Fruit fly (Drosophila melanogaster) whole organism, pupa: ENCODE results near the gene CG31910.

Experiments used
- CG10348 ChIP-seq: fragments of 200-800 bp; sonication (Bioruptor generic); IDR thresholded peaks from 2 replicates; pipeline ENCODE4 v1.3.6; 2022; ENCODE audit warnings: missing biosample characterization, missing genetic modification characterization
- CG12605 ChIP-seq: fragments of 200-800 bp; sonication (Bioruptor generic); IDR thresholded peaks from 2 replicates; pipeline ENCODE4 v1.3.6; 2022; ENCODE audit warnings: missing biosample characterization, missing genetic modification characterization
- CG13204 ChIP-seq: fragments of 200-800 bp; sonication (Bioruptor generic); optimal IDR thresholded peaks from 2 replicates; lab custom pipeline; 2018; ENCODE audit warnings: missing biosample characterization, mild to moderate bottlenecking, missing genetic modification characterization, moderate library complexity
- CG14655 ChIP-seq: fragments of 200-800 bp; sonication (Bioruptor generic); optimal IDR thresholded peaks from 3 replicates; lab custom pipeline; 2017; ENCODE audit warnings: mild to moderate bottlenecking, missing biosample characterization, missing genetic modification reagents, missing genetic modification characterization
- CG15710 ChIP-seq: fragments of 200-800 bp; sonication (Bioruptor generic); optimal IDR thresholded peaks from 2 replicates; lab custom pipeline; 2018; ENCODE audit warnings: missing biosample characterization, mild to moderate bottlenecking, missing genetic modification characterization, moderate library complexity
- CG17806 ChIP-seq: fragments of 200-800 bp; sonication (Bioruptor generic); optimal IDR thresholded peaks from 2 replicates; lab custom pipeline; 2018; ENCODE audit warnings: missing biosample characterization, mild to moderate bottlenecking, missing genetic modification characterization, moderate library complexity
- CG32121 ChIP-seq: fragments of 200-800 bp; sonication (Bioruptor generic); IDR thresholded peaks from 2 replicates; pipeline ENCODE4 v1.3.6; 2022; ENCODE audit warnings: missing biosample characterization, missing genetic modification characterization
- CG34367 ChIP-seq: fragments of 200-800 bp; sonication (Bioruptor generic); optimal IDR thresholded peaks from 2 replicates; lab custom pipeline; 2018; ENCODE audit warnings: missing biosample characterization, mild to moderate bottlenecking, missing genetic modification characterization
- CG4496 ChIP-seq: fragments of 200-800 bp; sonication (Bioruptor generic); IDR thresholded peaks from 3 replicates; pipeline ENCODE4 v1.3.6; 2022; ENCODE audit warnings: missing biosample characterization, missing genetic modification characterization
- CG8159 ChIP-seq: fragments of 200-800 bp; sonication (Bioruptor generic); optimal IDR thresholded peaks from 3 replicates; lab custom pipeline; 2018; ENCODE audit warnings: missing biosample characterization, mild to moderate bottlenecking, missing genetic modification characterization, moderate library complexity
- CG8301 ChIP-seq: fragments of 200-800 bp; sonication (Bioruptor generic); optimal IDR thresholded peaks from 2 replicates; lab custom pipeline; 2018; ENCODE audit warnings: missing biosample characterization, mild to moderate bottlenecking, missing genetic modification characterization
- CG9948 ChIP-seq: fragments of 200-800 bp; sonication (Bioruptor generic); optimal IDR thresholded peaks from 2 replicates; lab custom pipeline; 2018; ENCODE audit warnings: missing biosample characterization, mild to moderate bottlenecking, missing genetic modification characterization, moderate library complexity
- D1 ChIP-seq: fragments of 200-800 bp; sonication (Bioruptor generic); optimal IDR thresholded peaks from 2 replicates; lab custom pipeline; 2018; ENCODE audit warnings: missing biosample characterization, mild to moderate bottlenecking, missing genetic modification characterization, moderate library complexity
- EcR ChIP-seq: fragments of 200-800 bp; sonication (Bioruptor generic); optimal IDR thresholded peaks from 3 replicates; lab custom pipeline; 2019; ENCODE audit warnings: missing biosample characterization, missing genetic modification characterization, mild to moderate bottlenecking, moderate library complexity, missing genetic modification reagents
- Ets98B ChIP-seq: fragments of 200-800 bp; sonication (Bioruptor generic); IDR thresholded peaks from 2 replicates; pipeline ENCODE4 v1.3.6; 2022; ENCODE audit warnings: missing biosample characterization, missing genetic modification characterization
- Pif1A ChIP-seq: fragments of 200-800 bp; sonication (Bioruptor generic); optimal IDR thresholded peaks from 3 replicates; lab custom pipeline; 2016; ENCODE audit warnings: missing biosample characterization, missing genetic modification characterization
- Pif1B ChIP-seq: fragments of 200-800 bp; sonication (Bioruptor generic); optimal IDR thresholded peaks from 3 replicates; lab custom pipeline; 2016; ENCODE audit warnings: missing biosample characterization, missing genetic modification characterization
- Snoo ChIP-seq: fragments of 200-800 bp; sonication (Bioruptor generic); optimal IDR thresholded peaks from 3 replicates; lab custom pipeline; 2017; ENCODE audit warnings: missing biosample characterization, mild to moderate bottlenecking, missing genetic modification characterization, inconsistent platforms
- fd96Ca ChIP-seq: fragments of 200-800 bp; sonication (Bioruptor generic); IDR thresholded peaks from 3 replicates; pipeline ENCODE4 v1.3.6; 2022; ENCODE audit warnings: missing biosample characterization, missing genetic modification characterization
- gl ChIP-seq: fragments of 200-800 bp; sonication (Bioruptor generic); optimal IDR thresholded peaks from 2 replicates; lab custom pipeline; 2018; ENCODE audit warnings: missing biosample characterization, mild to moderate bottlenecking, missing genetic modification characterization
- rn ChIP-seq: fragments of 200-800 bp; sonication (Bioruptor generic); IDR thresholded peaks from 2 replicates; pipeline ENCODE4 v1.3.6; 2022; ENCODE audit warnings: missing biosample characterization, missing genetic modification characterization

The CG31910 gene

dm6 chr2L:6741980-6742591 lies 3.3 kb downstream of the CG31910 start, which contains the start of gene meng:
meng (plus strand) TSS chr2L:6742502.
- TF ChIP-seq CG32121 (peak; percentile 18; the same call in 1 of the 2 replicates), D1 (tag; lab: Kevin White, UChicago) (no peak)

dm6 chr2L:6740088-6740487 lies 5.3 kb downstream of the CG31910 start, which contains the start of gene TTLL3A:
TTLL3A (minus strand) TSS chr2L:6740188.
- TF ChIP-seq rn (GFP tag; lab: Robert Waterston, UW) (no peak), CG13204 (no peak), CG8301 (tag; lab: Kevin White, UChicago) (no peak), fd96Ca (GFP tag; lab: Robert Waterston, UW) (no peak), CG17806 (tag; lab: Kevin White, UChicago) (no peak), Snoo (no peak), CG14655 (GFP tag; lab: Kevin White, UChicago) (no peak), CG10348 (GFP tag; lab: Robert Waterston, UW) (no peak), Ets98B (GFP tag; lab: Robert Waterston, UW) (no peak), CG9948 (tag; lab: Kevin White, UChicago) (no peak), CG32121 (no peak), Pif1B (no peak), EcR (no peak), D1 (tag; lab: Kevin White, UChicago) (no peak), CG12605 (no peak), CG8159 (no peak), CG15710 (tag; lab: Kevin White, UChicago) (no peak), CG34367 (tag; lab: Kevin White, UChicago) (no peak)

dm6 chr2L:6732566-6732965 lies 12.9 kb downstream of the CG31910 start, which contains the start of gene TTLL3B:
TTLL3B (plus strand) TSS chr2L:6732866.
- TF ChIP-seq Pif1A (no peak), CG14655 (GFP tag; lab: Kevin White, UChicago) (no peak), gl (tag; lab: Kevin White, UChicago) (no peak), Snoo (no peak), Pif1B (no peak), CG8301 (tag; lab: Kevin White, UChicago) (no peak), EcR (no peak), fd96Ca (GFP tag; lab: Robert Waterston, UW) (no peak), CG32121 (no peak), CG13204 (no peak), rn (GFP tag; lab: Robert Waterston, UW) (no peak), CG9948 (tag; lab: Kevin White, UChicago) (no peak), Ets98B (GFP tag; lab: Robert Waterston, UW) (no peak), D1 (tag; lab: Kevin White, UChicago) (no peak), CG10348 (GFP tag; lab: Robert Waterston, UW) (no peak), CG17806 (tag; lab: Kevin White, UChicago) (no peak), CG8159 (no peak)

DNA sequence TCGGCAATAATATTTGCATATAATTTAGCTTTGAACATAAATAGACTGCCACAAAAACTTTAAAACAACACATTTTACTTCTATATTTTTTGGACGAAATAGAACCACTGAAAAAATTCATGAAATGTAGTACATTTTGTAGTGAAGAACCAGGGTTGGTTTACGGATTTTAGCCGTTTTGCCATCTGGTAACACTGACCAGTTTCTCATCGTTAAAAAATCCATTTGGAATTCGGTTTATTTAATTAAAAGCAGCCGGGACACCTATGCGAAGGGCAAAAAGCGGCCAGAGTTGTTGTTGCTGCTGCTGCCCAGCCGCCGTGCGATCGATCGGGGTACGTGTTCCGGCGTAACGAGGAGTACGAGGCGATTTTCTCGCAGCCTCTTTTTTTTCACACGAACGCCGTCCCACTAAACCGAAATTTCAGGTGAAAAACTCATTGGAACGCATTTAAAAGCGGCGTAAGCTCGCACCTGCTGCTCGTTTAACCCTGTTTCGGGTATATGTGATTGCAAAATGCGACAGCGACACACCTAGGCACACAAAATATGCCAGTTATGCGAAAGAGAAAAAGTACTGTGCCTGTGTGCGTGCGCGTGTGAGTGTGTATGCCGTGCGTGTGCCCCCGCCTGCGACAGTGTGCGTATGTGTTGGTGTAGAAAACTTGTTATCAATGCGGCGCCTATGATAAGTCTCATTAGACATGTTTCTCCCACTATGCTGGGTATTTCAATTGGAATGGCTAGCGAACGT lies 21.5 kb downstream of the CG31910 start, which contains the start of gene Liprin-alpha:
TSS of gene Liprin-alpha (plus strand) at position 154 of the 754 bp plus-strand sequence.
- TF ChIP-seq EcR = no peak
- TF ChIP-seq CG14655 (GFP tag; lab: Kevin White, UChicago) = no peak
- no peak for TF ChIP-seq CG13204
- TF ChIP-seq Pif1A = no peak
- TF ChIP-seq gl (tag; lab: Kevin White, UChicago) = no peak
- no peak for TF ChIP-seq CG10348 (GFP tag; lab: Robert Waterston, UW)
- no peak for TF ChIP-seq CG4496 (GFP tag; lab: Robert Waterston, UW)
- peak; percentile 43; the same call in 1 of the 3 replicates for TF ChIP-seq fd96Ca (GFP tag; lab: Robert Waterston, UW)

dm6 chr2L:6722822-6723749 lies 22.3 kb downstream of the CG31910 start, which contains the start of gene homer:
homer (minus strand) TSS chr2L:6723359.
- no peak for TF ChIP-seq Pif1A
- peak; percentile 49; the same call in 1 of the 3 replicates for TF ChIP-seq CG4496 (GFP tag; lab: Robert Waterston, UW)
- no peak for TF ChIP-seq Pif1B
- TF ChIP-seq CG17806 (tag; lab: Kevin White, UChicago) = no peak
- TF ChIP-seq CG10348 (GFP tag; lab: Robert Waterston, UW) = no peak
- no peak for TF ChIP-seq CG9948 (tag; lab: Kevin White, UChicago)
- TF ChIP-seq D1 (tag; lab: Kevin White, UChicago) = no peak
- no peak for TF ChIP-seq CG13204
- TF ChIP-seq CG32121 = peak; percentile 14; the same call in 1 of the 2 replicates
- TF ChIP-seq Ets98B (GFP tag; lab: Robert Waterston, UW) = no peak
- TF ChIP-seq fd96Ca (GFP tag; lab: Robert Waterston, UW) = no peak
- TF ChIP-seq CG15710 (tag; lab: Kevin White, UChicago) = peak; percentile 10
- TF ChIP-seq EcR = peak; percentile 9
- TF ChIP-seq CG12605 = no peak
- no peak for TF ChIP-seq rn (GFP tag; lab: Robert Waterston, UW)
- TF ChIP-seq CG14655 (GFP tag; lab: Kevin White, UChicago) = no peak
- TF ChIP-seq CG34367 (tag; lab: Kevin White, UChicago) = no peak
- no peak for TF ChIP-seq CG8159
- no peak for TF ChIP-seq gl (tag; lab: Kevin White, UChicago)
- TF ChIP-seq Snoo = no peak
- TF ChIP-seq CG8301 (tag; lab: Kevin White, UChicago) = no peak
